Worm (Caenorhabditis elegans) whole organism, L4/young adult: Measurements from ENCODE around the gene snb-1.

ENCODE experiments used
- W03F9.2 ChIP-seq: fragments of 150-350 bp; optimal IDR thresholded peaks from 2 replicates; lab custom pipeline; 2014; ENCODE audit warnings: missing biosample characterization, missing genetic modification characterization
- dao-5 ChIP-seq: sonication (generic microtip); optimal IDR thresholded peaks from 2 replicates; lab custom pipeline; 2016; ENCODE audit warnings: missing genotype, missing genetic modification characterization, moderate library complexity, missing compliant biosample characterization
- him-1 ChIP-seq: sonication (generic microtip); optimal IDR thresholded peaks from 2 replicates; lab custom pipeline; 2016; ENCODE audit warnings: missing genotype, missing genetic modification reagents, missing genetic modification characterization, missing compliant biosample characterization

DNA sequence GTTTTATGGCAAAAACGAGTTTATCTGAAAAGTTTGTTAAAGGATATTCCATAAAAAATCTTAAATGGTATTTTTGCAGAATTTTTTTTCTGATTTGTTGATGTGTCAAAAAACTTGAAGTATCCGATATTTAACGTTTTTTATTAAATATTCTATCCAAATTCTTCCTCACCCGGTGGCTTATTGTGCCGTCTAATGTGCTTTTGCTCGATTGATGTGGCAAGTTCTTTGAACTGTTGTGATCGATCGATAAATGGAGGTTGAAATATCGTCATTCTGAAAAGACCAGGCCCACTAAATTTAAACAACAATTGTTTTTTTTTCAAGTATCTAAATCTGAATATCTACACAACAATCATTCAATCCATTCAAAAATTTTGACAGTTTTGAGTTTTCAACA, 1.1 kb downstream of the snb-1 start, which contains the start of gene syx-18:
- TF ChIP-seq him-1 (tag; lab: Kevin White, UChicago) (peak; percentile 55), dao-5 (peak; percentile 2), W03F9.2 (tag; lab: Kevin White, UChicago) (no peak)
